Fruit fly (Drosophila melanogaster): ENCODE data around the gene ATPsynbetaL.
A peak's percentile ranks its signal among the peaks of the same experiment; 100 is the strongest.

Gene ATPsynbetaL

dm6 chr3L:16136819-16137553 is 39.4 kb downstream of the ATPsynbetaL start:
- TF ChIP-seq tj (GFP tag; optimal IDR thresholded peaks at IDR 0.05) (no peak), ovo (GFP tag; optimal IDR thresholded peaks at IDR 0.05) (no peak), CG14711 (tag; optimal IDR thresholded peaks at IDR 0.05) (no peak), bab1 (GFP tag; optimal IDR thresholded peaks at IDR 0.05) (no peak), pad (GFP tag; optimal IDR thresholded peaks at IDR 0.05) (no peak), Mnt (GFP tag; optimal IDR thresholded peaks at IDR 0.05) (no peak), cic (GFP tag; optimal IDR thresholded peaks at IDR 0.05) (peak; percentile 41)

dm6 chr3L:16137779-16138178 is 40.1 kb downstream of the ATPsynbetaL start, which contains the start of gene CG5157:
Gene CG5157 (minus strand): TSS chr3L:16137879.
- TF ChIP-seq CG12768 (GFP tag; optimal IDR thresholded peaks at IDR 0.05) (no peak), CG11617 (GFP tag; optimal IDR thresholded peaks at IDR 0.05) (no peak), toe (GFP tag; optimal IDR thresholded peaks at IDR 0.05) (no peak), kay (GFP tag; ENCODE audit: borderline replicate concordance) (no peak), cic (GFP tag; optimal IDR thresholded peaks at IDR 0.05) (no peak), CG7045 (GFP tag; optimal IDR thresholded peaks at IDR 0.05) (no peak), CG1620 (GFP tag; optimal IDR thresholded peaks at IDR 0.05) (no peak), Mnt (GFP tag; optimal IDR thresholded peaks at IDR 0.05) (no peak), Clk (GFP tag; optimal IDR thresholded peaks at IDR 0.05) (no peak), ovo (GFP tag; optimal IDR thresholded peaks at IDR 0.05) (no peak), CG14711 (tag; optimal IDR thresholded peaks at IDR 0.05) (no peak), pad (GFP tag; optimal IDR thresholded peaks at IDR 0.05) (no peak), cnc (optimal IDR thresholded peaks at IDR 0.05) (no peak), CG7101 (tag; optimal IDR thresholded peaks at IDR 0.05) (no peak), CG33017 (tag; optimal IDR thresholded peaks at IDR 0.05) (no peak), tj (GFP tag; optimal IDR thresholded peaks at IDR 0.05) (no peak), bab1 (GFP tag; optimal IDR thresholded peaks at IDR 0.05) (no peak)

DNA sequence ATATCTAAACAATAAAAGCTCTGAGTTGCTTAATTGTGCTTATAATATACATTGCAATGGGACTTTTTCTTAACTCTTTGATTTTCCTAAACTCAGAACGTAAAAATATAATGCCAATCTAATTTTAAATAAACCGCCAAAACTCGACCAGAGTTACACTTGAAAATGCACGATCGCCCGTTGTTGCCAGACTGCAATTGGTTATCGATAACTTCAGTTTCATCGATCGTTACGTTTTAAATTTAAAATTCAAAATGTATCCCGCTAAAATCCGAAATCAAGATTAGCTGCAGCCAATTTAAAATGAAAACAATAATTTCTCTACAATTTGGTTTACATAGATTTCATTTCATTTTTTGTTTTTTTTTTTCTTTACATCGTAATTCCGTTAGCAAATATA is 41.5 kb downstream of the ATPsynbetaL start:
- TF ChIP-seq CG14711 (tag; optimal IDR thresholded peaks at IDR 0.05) (peak; percentile 98), bab1 (GFP tag; optimal IDR thresholded peaks at IDR 0.05) (peak; percentile 41), cnc (optimal IDR thresholded peaks at IDR 0.05) (no peak)

DNA sequence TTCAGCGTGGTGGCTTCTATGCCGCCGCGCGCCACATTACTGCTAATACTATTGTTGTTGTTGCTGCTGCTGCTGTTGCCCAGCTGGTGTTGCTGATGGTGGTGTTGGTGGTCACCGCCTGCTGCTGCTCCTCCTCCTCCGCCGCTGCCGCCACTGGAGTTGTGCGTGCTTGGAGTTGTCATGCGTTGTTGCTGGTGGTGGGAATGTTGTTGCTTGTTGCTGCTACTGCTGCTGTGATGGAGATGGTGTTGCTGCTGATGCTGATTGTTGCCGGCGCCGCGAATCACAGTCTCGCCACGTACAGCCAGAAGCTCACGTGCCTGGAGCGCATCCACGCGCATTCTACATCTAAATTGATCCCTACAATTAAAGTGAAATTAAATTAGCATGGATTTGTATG is 43.9 kb downstream of the ATPsynbetaL start:
- TF ChIP-seq CG14711 (tag; optimal IDR thresholded peaks at IDR 0.05), result no peak
- TF ChIP-seq ovo (GFP tag; optimal IDR thresholded peaks at IDR 0.05), result no peak
- TF ChIP-seq Crg-1 (GFP tag; optimal IDR thresholded peaks at IDR 0.05), result no peak
- no peak for TF ChIP-seq bab1 (GFP tag; optimal IDR thresholded peaks at IDR 0.05)
- TF ChIP-seq cnc (optimal IDR thresholded peaks at IDR 0.05), result no peak
- TF ChIP-seq Hr96 (GFP tag; optimal IDR thresholded peaks at IDR 0.05), result no peak
- no peak for TF ChIP-seq kay (GFP tag; ENCODE audit: borderline replicate concordance)
- TF ChIP-seq CG11617 (GFP tag; optimal IDR thresholded peaks at IDR 0.05), result no peak
- no peak for TF ChIP-seq Clk (GFP tag; optimal IDR thresholded peaks at IDR 0.05)
- no peak for TF ChIP-seq CG1620 (GFP tag; optimal IDR thresholded peaks at IDR 0.05)
- TF ChIP-seq pad (GFP tag; optimal IDR thresholded peaks at IDR 0.05), result no peak
- no peak for TF ChIP-seq CG7101 (tag; optimal IDR thresholded peaks at IDR 0.05)
- no peak for TF ChIP-seq CG12768 (GFP tag; optimal IDR thresholded peaks at IDR 0.05)
- TF ChIP-seq CG5204 (GFP tag; optimal IDR thresholded peaks at IDR 0.05), result no peak
- no peak for TF ChIP-seq Mnt (GFP tag; optimal IDR thresholded peaks at IDR 0.05)
- no peak for TF ChIP-seq tj (GFP tag; optimal IDR thresholded peaks at IDR 0.05)
- TF ChIP-seq cic (GFP tag; optimal IDR thresholded peaks at IDR 0.05), result no peak

dm6 chr3L:16143685-16144539 is 46.3 kb downstream of the ATPsynbetaL start, which contains the start of gene CG32152:
Gene CG32152 (minus strand): TSS chr3L:16144036.
- TF ChIP-seq tj (GFP tag; optimal IDR thresholded peaks at IDR 0.05), result peak; percentile 87
- TF ChIP-seq bab1 (GFP tag; optimal IDR thresholded peaks at IDR 0.05), result peak; percentile 47
- no peak for TF ChIP-seq pad (GFP tag; optimal IDR thresholded peaks at IDR 0.05)

DNA sequence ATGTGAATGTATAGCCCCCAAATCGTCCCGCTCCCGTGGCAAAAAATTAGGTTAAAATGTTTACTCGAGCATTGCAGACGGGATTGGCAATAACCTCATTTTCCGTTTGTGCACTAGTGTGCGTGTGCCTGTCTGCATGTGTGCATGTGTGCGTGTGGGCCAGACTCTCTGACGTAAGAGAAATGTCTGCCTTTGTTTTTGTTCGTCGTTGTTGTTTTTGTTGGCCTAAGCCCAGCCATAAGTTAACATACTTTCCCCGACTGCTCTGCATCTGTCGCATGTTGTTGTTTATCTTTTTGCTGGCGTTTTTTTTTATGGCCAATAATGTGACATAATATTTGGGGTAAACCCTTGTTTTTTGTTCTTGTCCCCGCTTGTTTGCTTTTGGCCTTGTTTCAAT is 47.6 kb downstream of the ATPsynbetaL start:
- TF ChIP-seq kay (GFP tag; ENCODE audit: borderline replicate concordance), result no peak
- no peak for TF ChIP-seq cnc (optimal IDR thresholded peaks at IDR 0.05)
- no peak for TF ChIP-seq CG11617 (GFP tag; optimal IDR thresholded peaks at IDR 0.05)
- TF ChIP-seq Hr96 (GFP tag; optimal IDR thresholded peaks at IDR 0.05), result no peak
- no peak for TF ChIP-seq CG12768 (GFP tag; optimal IDR thresholded peaks at IDR 0.05)
- no peak for TF ChIP-seq Clk (GFP tag; optimal IDR thresholded peaks at IDR 0.05)
- no peak for TF ChIP-seq Mnt (GFP tag; optimal IDR thresholded peaks at IDR 0.05)

Data from whole organism, adult.